Fruit fly (Drosophila melanogaster) whole organism, wandering third instar larva: ENCODE results near the gene Cdk12.

Source experiments
- Abd-B ChIP-seq: fragments of >200 bp; optimal IDR thresholded peaks from 2 replicates; lab custom pipeline; 2017; ENCODE audit warnings: missing biosample characterization, missing genetic modification characterization
- CG32264 ChIP-seq: fragments of 200-800 bp; sonication (Bioruptor generic); optimal IDR thresholded peaks from 2 replicates; lab custom pipeline; 2016; ENCODE audit warnings: missing biosample characterization, missing genetic modification characterization
- CG9705 ChIP-seq: fragments of 200-800 bp; sonication (Bioruptor generic); optimal IDR thresholded peaks from 2 replicates; lab custom pipeline; 2018; ENCODE audit warnings: missing biosample characterization, mild to moderate bottlenecking, missing genetic modification characterization
- CrebA ChIP-seq: fragments of 200-800 bp; sonication (Bioruptor generic); optimal IDR thresholded peaks from 2 replicates; lab custom pipeline; 2016; ENCODE audit warnings: missing biosample characterization, mild to moderate bottlenecking, missing genetic modification characterization, borderline replicate concordance
- Dfd ChIP-seq: fragments of >200 bp; optimal IDR thresholded peaks from 2 replicates; lab custom pipeline; 2017; ENCODE audit warnings: missing biosample characterization, missing genetic modification characterization
- Dif ChIP-seq: fragments of 200-275, 200-300 bp; sonication (Bioruptor generic); optimal IDR thresholded peaks from 2 replicates; lab custom pipeline; 2018; ENCODE audit warnings: missing biosample characterization, missing genetic modification characterization; ENCODE audit not compliant: partially characterized antibody
- GATAd ChIP-seq: sonication (Bioruptor generic); optimal IDR thresholded peaks from 2 replicates; lab custom pipeline; 2016; ENCODE audit warnings: missing biosample characterization, missing genetic modification characterization
- HLH106 ChIP-seq: fragments of 200-800 bp; optimal IDR thresholded peaks from 3 replicates; lab custom pipeline; 2019; ENCODE audit warnings: missing biosample characterization, mild to moderate bottlenecking, missing genetic modification characterization, moderate library complexity
- Hnf4 ChIP-seq: fragments of 200-800 bp; sonication (Bioruptor generic); optimal IDR thresholded peaks from 2 replicates; lab custom pipeline; 2016; ENCODE audit warnings: missing biosample characterization, mild to moderate bottlenecking, missing genetic modification characterization
- Hr78 ChIP-seq: fragments of >200 bp; optimal IDR thresholded peaks from 2 replicates; lab custom pipeline; 2017; ENCODE audit warnings: missing biosample characterization, missing genetic modification characterization
- Hr83 ChIP-seq: fragments of 200-300 bp; sonication (Bioruptor generic); optimal IDR thresholded peaks from 2 replicates; lab custom pipeline; 2016; ENCODE audit warnings: missing biosample characterization, mild to moderate bottlenecking, missing genetic modification characterization, moderate library complexity; ENCODE audit not compliant: poor library complexity, severe bottlenecking
- Jra ChIP-seq: sonication (Bioruptor generic); optimal IDR thresholded peaks from 2 replicates; lab custom pipeline; 2016; ENCODE audit warnings: missing biosample characterization, missing genetic modification characterization
- Mio ChIP-seq: sonication (Bioruptor generic); optimal IDR thresholded peaks from 2 replicates; lab custom pipeline; 2016; ENCODE audit warnings: missing biosample characterization, missing genetic modification characterization
- Myc ChIP-seq: fragments of >200 bp; optimal IDR thresholded peaks from 2 replicates; lab custom pipeline; 2017
- N ChIP-seq: fragments of >200 bp; optimal IDR thresholded peaks from 2 replicates; lab custom pipeline; 2018; ENCODE audit warnings: missing biosample characterization, missing external identifiers, missing genetic modification characterization
- OdsH ChIP-seq: fragments of 200-800 bp; sonication (Bioruptor generic); optimal IDR thresholded peaks from 2 replicates; lab custom pipeline; 2016; ENCODE audit warnings: missing biosample characterization, mild to moderate bottlenecking, missing genetic modification characterization
- Rel ChIP-seq, 2 experiments: fragments of 200-800 bp; sonication (Bioruptor generic) in 1 of 2; optimal IDR thresholded peaks; 2 replicates in 1 of 2; 3 replicates in 1 of 2; lab custom pipeline; 2016 to 2019; ENCODE audit warnings: mild to moderate bottlenecking in 2 of 2, missing biosample characterization in 2 of 2, missing genetic modification characterization in 2 of 2, moderate library complexity in 1 of 2
- Sp1 ChIP-seq: fragments of 200-800 bp; sonication (Bioruptor generic); optimal IDR thresholded peaks from 3 replicates; lab custom pipeline; 2019; ENCODE audit warnings: missing biosample characterization, mild to moderate bottlenecking, missing genetic modification characterization, moderate library complexity
- Vsx2 ChIP-seq: fragments of 200-300, 225-300 bp; sonication (Bioruptor generic); optimal IDR thresholded peaks from 2 replicates; lab custom pipeline; 2018; ENCODE audit warnings: missing biosample characterization, missing genetic modification characterization; ENCODE audit not compliant: partially characterized antibody
- br ChIP-seq: fragments of 200-800 bp; sonication (Bioruptor generic); optimal IDR thresholded peaks from 2 replicates; lab custom pipeline; 2016; ENCODE audit warnings: missing biosample characterization, missing genetic modification characterization
- brk ChIP-seq: fragments of 200-800 bp; sonication (Bioruptor generic); optimal IDR thresholded peaks from 2 replicates; lab custom pipeline; 2016; ENCODE audit warnings: missing biosample characterization, mild to moderate bottlenecking, missing genetic modification characterization
- dl ChIP-seq, 2 experiments: fragments of 175-275, 200-275 bp in 1 of 2; fragments of 200-275 bp in 1 of 2; sonication (Bioruptor generic); optimal IDR thresholded peaks; lab custom pipeline; 2018; ENCODE audit warnings: mild to moderate bottlenecking in 2 of 2, missing biosample characterization in 2 of 2, missing genetic modification characterization in 2 of 2, moderate library complexity in 2 of 2; ENCODE audit not compliant: partially characterized antibody in 2 of 2, insufficient read depth in 1 of 2
- dmrt93B ChIP-seq: fragments of 200-800 bp; sonication (Bioruptor generic); optimal IDR thresholded peaks from 2 replicates; lab custom pipeline; 2018; ENCODE audit warnings: missing biosample characterization, mild to moderate bottlenecking, missing genetic modification characterization
- dsf ChIP-seq: sonication (Bioruptor generic); optimal IDR thresholded peaks from 2 replicates; lab custom pipeline; 2016; ENCODE audit warnings: missing biosample characterization, missing genetic modification characterization, borderline replicate concordance
- ey ChIP-seq: fragments of 200-800 bp; sonication (Bioruptor generic); optimal IDR thresholded peaks from 2 replicates; lab custom pipeline; 2016; ENCODE audit warnings: missing biosample characterization, missing genetic modification characterization
- foxo ChIP-seq, 2 experiments: fragments of 200-800 bp; sonication (Bioruptor generic); optimal IDR thresholded peaks; 2 replicates in 1 of 2; 3 replicates in 1 of 2; lab custom pipeline; 2016 to 2017; ENCODE audit warnings: missing biosample characterization in 2 of 2, missing genetic modification characterization in 2 of 2
- fru ChIP-seq: fragments of 200-800 bp; sonication (Bioruptor generic); optimal IDR thresholded peaks from 3 replicates; lab custom pipeline; 2016; ENCODE audit warnings: missing biosample characterization, mild to moderate bottlenecking, missing genetic modification characterization
- h ChIP-seq: fragments of 200-800 bp; sonication (Bioruptor generic); optimal IDR thresholded peaks from 3 replicates; lab custom pipeline; 2016; ENCODE audit warnings: missing biosample characterization, mild to moderate bottlenecking, missing genetic modification characterization
- jim ChIP-seq: fragments of 175-275, 200-325 bp; sonication (Bioruptor generic); optimal IDR thresholded peaks from 2 replicates; lab custom pipeline; 2016; ENCODE audit warnings: missing biosample characterization, mild to moderate bottlenecking, missing genetic modification characterization
- lola ChIP-seq: fragments of >200 bp; optimal IDR thresholded peaks from 2 replicates; lab custom pipeline; 2017; ENCODE audit warnings: missing biosample characterization, missing genetic modification characterization
- pan ChIP-seq: fragments of >200 bp; optimal IDR thresholded peaks from 2 replicates; lab custom pipeline; 2017
- psq ChIP-seq: fragments of 200-800 bp; sonication (Bioruptor generic); optimal IDR thresholded peaks from 3 replicates; lab custom pipeline; 2017; ENCODE audit warnings: missing biosample characterization, mild to moderate bottlenecking, missing genetic modification characterization, moderate library complexity
- rgr ChIP-seq: fragments of 200-800 bp; sonication (Bioruptor generic); optimal IDR thresholded peaks from 3 replicates; lab custom pipeline; 2016; ENCODE audit warnings: missing biosample characterization, mild to moderate bottlenecking, missing genetic modification characterization
- sage ChIP-seq: fragments of 200-800 bp; sonication (Bioruptor generic); optimal IDR thresholded peaks from 2 replicates; lab custom pipeline; 2016; ENCODE audit warnings: missing biosample characterization, mild to moderate bottlenecking, missing genetic modification characterization
- sv ChIP-seq: fragments of 200-800 bp; sonication (Bioruptor generic); optimal IDR thresholded peaks from 3 replicates; lab custom pipeline; 2016; ENCODE audit warnings: missing biosample characterization, missing genetic modification characterization
- tai ChIP-seq: sonication (Bioruptor generic); optimal IDR thresholded peaks from 2 replicates; lab custom pipeline; 2016; ENCODE audit warnings: missing biosample characterization, missing genetic modification characterization
- usp ChIP-seq: fragments of >200 bp; optimal IDR thresholded peaks from 2 replicates; lab custom pipeline; 2017; ENCODE audit warnings: missing biosample characterization, missing genetic modification characterization
- woc ChIP-seq: sonication (Bioruptor generic); optimal IDR thresholded peaks from 2 replicates; lab custom pipeline; 2016; ENCODE audit warnings: missing biosample characterization, mild to moderate bottlenecking, missing genetic modification characterization

Gene Cdk12

dm6 chr3L:21507354-21507928 lies 8.7 kb upstream of the Cdk12 start, which contains the start of the genes Glg1 and M6:
TSS of gene Glg1 (minus strand) at chr3L:21507538.
TSS of gene M6 (plus strand) at chr3L:21507852.
- TF ChIP-seq lola (GFP tag; lab: Kevin White, UChicago) = no peak
- no peak for TF ChIP-seq Mio (GFP tag; lab: Kevin White, UChicago)
- TF ChIP-seq woc = peak; percentile 88
- no peak for TF ChIP-seq N (GFP tag; lab: Kevin White, UChicago)
- TF ChIP-seq OdsH = peak; percentile 59
- TF ChIP-seq h (GFP tag; lab: Kevin White, UChicago) = peak; percentile 82
- TF ChIP-seq Abd-B = no peak
- no peak for TF ChIP-seq Vsx2 (GFP tag; lab: Kevin White, UChicago)
- peak; percentile 57 for TF ChIP-seq Sp1 (GFP tag; lab: Kevin White, UChicago)
- TF ChIP-seq sv (GFP tag; lab: Kevin White, UChicago) = peak; percentile 57
- no peak for TF ChIP-seq jim (GFP tag; lab: Kevin White, UChicago)
- no peak for TF ChIP-seq Dfd
- TF ChIP-seq tai (GFP tag; lab: Kevin White, UChicago) = no peak
- TF ChIP-seq usp (GFP tag; lab: Kevin White, UChicago) = no peak
- TF ChIP-seq dsf (GFP tag; lab: Kevin White, UChicago) = peak; percentile 31
- TF ChIP-seq psq = peak; percentile 59
- TF ChIP-seq sage (GFP tag; lab: Kevin White, UChicago) = no peak
- peak in 1 of 2 experiments; percentile 79 for TF ChIP-seq foxo (GFP tag; optimal IDR thresholded peaks at IDR 0.05; lab: Kevin White, UChicago)
- peak; percentile 25 for TF ChIP-seq Myc (lab: Kevin White, UChicago)
- no peak for TF ChIP-seq Hr78 (GFP tag; lab: Kevin White, UChicago)
- peak; percentile 60 for TF ChIP-seq Jra
- TF ChIP-seq pan = no peak
- peak; percentile 77 for TF ChIP-seq Hnf4 (GFP tag; lab: Kevin White, UChicago)
- no peak for TF ChIP-seq dl (GFP tag; optimal IDR thresholded peaks at IDR 0.05; lab: Kevin White, UChicago; ENCODE audit: insufficient read depth in 1 of 2, partially characterized antibody in 2 of 2)
- TF ChIP-seq fru (GFP tag; lab: Kevin White, UChicago) = peak; percentile 73
- TF ChIP-seq CG32264 (GFP tag; lab: Kevin White, UChicago) = no peak
- peak; percentile 67 for TF ChIP-seq br (GFP tag; lab: Kevin White, UChicago)
- TF ChIP-seq GATAd (GFP tag; lab: Kevin White, UChicago) = no peak
- peak; percentile 75 for TF ChIP-seq rgr (GFP tag; lab: Kevin White, UChicago)
- peak; percentile 72 for TF ChIP-seq ey (GFP tag; lab: Kevin White, UChicago)
- TF ChIP-seq Hr83 (GFP tag; lab: Kevin White, UChicago) = peak; percentile 64
- no peak for TF ChIP-seq dmrt93B (GFP tag; lab: Kevin White, UChicago)
- peak; percentile 66 for TF ChIP-seq HLH106
- no peak for TF ChIP-seq Rel (GFP tag; optimal IDR thresholded peaks at IDR 0.05; lab: Kevin White, UChicago)
- TF ChIP-seq Rel (tag; optimal IDR thresholded peaks at IDR 0.05; lab: Kevin White, UChicago) = no peak
- no peak for TF ChIP-seq brk (GFP tag; lab: Kevin White, UChicago)
- no peak for TF ChIP-seq Dif (GFP tag; lab: Kevin White, UChicago)
- peak; percentile 56 for TF ChIP-seq CG9705 (GFP tag; lab: Kevin White, UChicago)
- no peak for TF ChIP-seq CrebA (GFP tag; lab: Kevin White, UChicago)
- TF ChIP-seq, all 38 proteins: peak for 18

dm6 chr3L:21507955-21508354 lies 8.2 kb upstream of the Cdk12 start:
- TF ChIP-seq usp (GFP tag; lab: Kevin White, UChicago) (no peak), Vsx2 (GFP tag; lab: Kevin White, UChicago) (no peak), brk (GFP tag; lab: Kevin White, UChicago) (no peak), Hnf4 (GFP tag; lab: Kevin White, UChicago) (no peak), N (GFP tag; lab: Kevin White, UChicago) (no peak), Sp1 (GFP tag; lab: Kevin White, UChicago) (no peak), dsf (GFP tag; lab: Kevin White, UChicago) (no peak), Mio (GFP tag; lab: Kevin White, UChicago) (no peak), OdsH (no peak), Jra (no peak), Myc (lab: Kevin White, UChicago) (no peak)
